Worm (Caenorhabditis elegans) whole organism, early embryonic: ENCODE results near the gene sid-3.

Source experiments
- ama-1 ChIP-seq: fragments of 150-350 bp; optimal IDR thresholded peaks from 2 replicates; lab custom pipeline; 2014
- ceh-13 ChIP-seq: fragments of 200-800 bp; sonication (Bioruptor generic); optimal IDR thresholded peaks from 2 replicates; lab custom pipeline; 2018; ENCODE audit warnings: mild to moderate bottlenecking, missing genetic modification characterization, missing compliant biosample characterization
- ets-7 ChIP-seq: sonication (generic microtip); optimal IDR thresholded peaks from 2 replicates; lab custom pipeline; 2016; ENCODE audit warnings: missing genotype, missing genetic modification characterization, missing compliant biosample characterization
- flt-1 ChIP-seq: fragments of 200-800 bp; sonication (Bioruptor generic); IDR thresholded peaks from 2 replicates; pipeline ENCODE4 v1.3.6; 2022; ENCODE audit warnings: missing genetic modification characterization, missing compliant biosample characterization
- pes-1 ChIP-seq: fragments of 200-800 bp; sonication (Bioruptor generic); IDR thresholded peaks from 2 replicates; pipeline ENCODE4 v1.3.6; 2022; ENCODE audit warnings: missing genetic modification reagents, missing genetic modification characterization, missing compliant biosample characterization
- scrt-1 ChIP-seq: fragments of 200-800 bp; sonication (Bioruptor generic); IDR thresholded peaks from 2 replicates; pipeline ENCODE4 v1.3.6; 2022; ENCODE audit warnings: missing genetic modification characterization, missing compliant biosample characterization

- TF ChIP-seq ama-1 (lab: Kevin White, UChicago) (no peak), ceh-13 (GFP tag; lab: Kevin White, UChicago) (no peak), ets-7 (tag; lab: Kevin White, UChicago) (no peak), pes-1 (GFP tag; lab: Robert Waterston, UW) (no peak), scrt-1 (GFP tag; lab: Robert Waterston, UW) (no peak), flt-1 (GFP tag; lab: Robert Waterston, UW) (no peak)
Measured at ce11 chrX:17211513-17211912, 25.3 kb downstream of the sid-3 start.
